Fruit fly (Drosophila melanogaster): ENCODE data around the gene CG43672.

Gene CG43672

dm6 chrX:15772663-15773062 is at the start of gene CG43672:
Gene CG43672 (plus strand): TSS chrX:15772963.
- no peak for TF ChIP-seq noc (tag; optimal IDR thresholded peaks at IDR 0.05)

- no peak for TF ChIP-seq noc (tag; optimal IDR thresholded peaks at IDR 0.05)
Observed at dm6 chrX:15731968-15732367, 40.8 kb upstream of the CG43672 start, which contains the start of gene CG8191. Gene CG8191 (plus strand): TSS chrX:15732178.

dm6 chrX:15733192-15733892 is 39.4 kb upstream of the CG43672 start:
- no peak for TF ChIP-seq noc (tag; optimal IDR thresholded peaks at IDR 0.05)

- TF ChIP-seq noc (tag; optimal IDR thresholded peaks at IDR 0.05) = peak; percentile 76
Observed at dm6 chrX:15733995-15734394, 38.8 kb upstream of the CG43672 start, which contains the start of the genes CG12379 and MagR. Gene CG12379 (minus strand): TSS chrX:15733996. Gene MagR (plus strand): TSS chrX:15734270.

dm6 chrX:15737110-15737509 is 35.7 kb upstream of the CG43672 start, which contains the start of gene Arp6:
Gene Arp6 (minus strand): TSS chrX:15737120.
- TF ChIP-seq noc (tag; optimal IDR thresholded peaks at IDR 0.05) = no peak

- peak; percentile 63 for TF ChIP-seq noc (tag; optimal IDR thresholded peaks at IDR 0.05)
Observed at dm6 chrX:15738890-15739550, 33.7 kb upstream of the CG43672 start, which contains the start of the genes CG11679 and CG8206. Gene CG11679 (minus strand): TSS chrX:15738954. Gene CG8206 (plus strand): TSS chrX:15739230.

dm6 chrX:15740288-15740726 is 32.5 kb upstream of the CG43672 start:
- peak; percentile 91 for TF ChIP-seq noc (tag; optimal IDR thresholded peaks at IDR 0.05)

dm6 chrX:15740881-15741280 is 31.9 kb upstream of the CG43672 start:
- TF ChIP-seq noc (tag; optimal IDR thresholded peaks at IDR 0.05) = peak; percentile 25

- TF ChIP-seq noc (tag; optimal IDR thresholded peaks at IDR 0.05) = no peak
Observed at dm6 chrX:15745905-15746681, 26.7 kb upstream of the CG43672 start, which contains the start of the genes CG8944 and CCT6. Gene CG8944 (minus strand): TSS chrX:15746231. Gene CCT6 (plus strand): TSS chrX:15746648.

dm6 chrX:15746682-15747196 is 26.0 kb upstream of the CG43672 start:
- TF ChIP-seq noc (tag; optimal IDR thresholded peaks at IDR 0.05) = no peak

dm6 chrX:15748945-15749344 is 23.8 kb upstream of the CG43672 start, which contains the start of gene Mvd:
Gene Mvd (plus strand): TSS chrX:15749166.
- TF ChIP-seq noc (tag; optimal IDR thresholded peaks at IDR 0.05) = no peak

- no peak for TF ChIP-seq noc (tag; optimal IDR thresholded peaks at IDR 0.05)
Observed at dm6 chrX:15756018-15756417, 16.7 kb upstream of the CG43672 start, which contains the start of gene CG8260. Gene CG8260 (plus strand): TSS chrX:15756318.

- peak; percentile 56 for TF ChIP-seq noc (tag; optimal IDR thresholded peaks at IDR 0.05)
Observed at dm6 chrX:15758692-15759240, 14.0 kb upstream of the CG43672 start.

- TF ChIP-seq noc (tag; optimal IDR thresholded peaks at IDR 0.05) = no peak
Observed at dm6 chrX:15759752-15760446, 12.9 kb upstream of the CG43672 start.

Data from whole organism, larva.